Worm (Caenorhabditis elegans) whole organism, late embryonic: ENCODE results near the gene C33F10.4.

Experiments used
- C08G9.2 ChIP-seq: sonication (generic microtip); optimal IDR thresholded peaks from 2 replicates; lab custom pipeline; 2016; ENCODE audit warnings: mild to moderate bottlenecking, missing genetic modification characterization, moderate library complexity, missing compliant biosample characterization
- C38D4.7 ChIP-seq: fragments of 200-800 bp; sonication (Bioruptor generic); optimal IDR thresholded peaks from 2 replicates; lab custom pipeline; 2018; ENCODE audit warnings: mild to moderate bottlenecking, missing genetic modification characterization, moderate library complexity, missing compliant biosample characterization
- K02D7.2 ChIP-seq: sonication (generic microtip); optimal IDR thresholded peaks from 2 replicates; lab custom pipeline; 2017; ENCODE audit warnings: mild to moderate bottlenecking, missing genetic modification characterization, missing compliant biosample characterization
- K09A11.1 ChIP-seq: sonication (generic microtip); optimal IDR thresholded peaks from 2 replicates; lab custom pipeline; 2017; ENCODE audit warnings: antibody characterized with exemption, mild to moderate bottlenecking, missing genetic modification characterization, missing compliant biosample characterization; ENCODE audit not compliant: insufficient read depth
- T23F11.4 ChIP-seq: fragments of 200-800 bp; sonication (Bioruptor generic); optimal IDR thresholded peaks from 2 replicates; lab custom pipeline; 2018; ENCODE audit warnings: mild to moderate bottlenecking, missing genetic modification characterization, missing compliant biosample characterization
- ahr-1 ChIP-seq: sonication (generic microtip); optimal IDR thresholded peaks from 2 replicates; lab custom pipeline; 2016; ENCODE audit warnings: missing genetic modification characterization, missing compliant biosample characterization
- ceh-19 ChIP-seq: fragments of 200-800 bp; sonication (Bioruptor generic); optimal IDR thresholded peaks from 2 replicates; lab custom pipeline; 2018; ENCODE audit warnings: mild to moderate bottlenecking, missing genetic modification characterization, missing compliant biosample characterization
- ceh-2 ChIP-seq: sonication (generic microtip); optimal IDR thresholded peaks from 2 replicates; lab custom pipeline; 2016; ENCODE audit warnings: missing genotype, missing genetic modification characterization, missing compliant biosample characterization
- ceh-22 ChIP-seq: sonication (generic microtip); optimal IDR thresholded peaks from 2 replicates; lab custom pipeline; 2017; ENCODE audit warnings: missing biosample characterization, missing genetic modification characterization
- ceh-31 ChIP-seq: sonication (generic microtip); optimal IDR thresholded peaks from 2 replicates; lab custom pipeline; 2016; ENCODE audit warnings: missing genetic modification characterization, missing compliant biosample characterization
- ceh-45 ChIP-seq: fragments of 200-800 bp; sonication (Bioruptor generic); IDR thresholded peaks from 2 replicates; pipeline ENCODE4 v1.3.6; 2022; ENCODE audit warnings: missing genetic modification reagents, missing genetic modification characterization, missing compliant biosample characterization
- ceh-48 ChIP-seq: sonication (generic microtip); optimal IDR thresholded peaks from 2 replicates; lab custom pipeline; 2016; ENCODE audit warnings: missing genetic modification characterization, inconsistent platforms, missing compliant biosample characterization
- ceh-9 ChIP-seq: sonication (generic microtip); optimal IDR thresholded peaks from 2 replicates; lab custom pipeline; 2016; ENCODE audit warnings: mild to moderate bottlenecking, missing genetic modification characterization, inconsistent platforms, missing compliant biosample characterization
- che-1 ChIP-seq: sonication (generic microtip); optimal IDR thresholded peaks from 2 replicates; lab custom pipeline; 2016; ENCODE audit warnings: mild to moderate bottlenecking, missing genetic modification characterization, missing compliant biosample characterization
- elt-2 ChIP-seq: sonication (generic microtip); optimal IDR thresholded peaks from 2 replicates; lab custom pipeline; 2016; ENCODE audit warnings: missing genetic modification reagents, missing genetic modification characterization, missing compliant biosample characterization
- eyg-1 ChIP-seq: sonication (generic microtip); optimal IDR thresholded peaks from 2 replicates; lab custom pipeline; 2016; ENCODE audit warnings: missing genotype, missing genetic modification characterization, missing compliant biosample characterization
- fax-1 ChIP-seq: sonication (generic microtip); optimal IDR thresholded peaks from 2 replicates; lab custom pipeline; 2016; ENCODE audit warnings: missing genotype, missing genetic modification characterization, missing compliant biosample characterization
- fkh-6 ChIP-seq: sonication (generic microtip); optimal IDR thresholded peaks from 2 replicates; lab custom pipeline; 2016; ENCODE audit warnings: missing genetic modification characterization, missing compliant biosample characterization
- gmeb-2 ChIP-seq: sonication (generic microtip); optimal IDR thresholded peaks from 2 replicates; lab custom pipeline; 2016; ENCODE audit warnings: missing genetic modification characterization, inconsistent platforms, missing compliant biosample characterization
- hlh-30 ChIP-seq: sonication (generic microtip); optimal IDR thresholded peaks from 2 replicates; lab custom pipeline; 2017; ENCODE audit warnings: antibody characterized with exemption, missing genetic modification characterization, missing compliant biosample characterization; ENCODE audit not compliant: insufficient read depth
- hlh-6 ChIP-seq: sonication (generic microtip); optimal IDR thresholded peaks from 2 replicates; lab custom pipeline; 2016; ENCODE audit warnings: missing genotype, missing genetic modification characterization, missing compliant biosample characterization
- lin-11 ChIP-seq: fragments of 200-800 bp; sonication (Bioruptor generic); optimal IDR thresholded peaks from 2 replicates; lab custom pipeline; 2018; ENCODE audit warnings: mild to moderate bottlenecking, missing genetic modification characterization, missing compliant biosample characterization
- madf-2 ChIP-seq: sonication (generic microtip); optimal IDR thresholded peaks from 2 replicates; lab custom pipeline; 2017; ENCODE audit warnings: missing genetic modification characterization, missing compliant biosample characterization
- nhr-232 ChIP-seq: sonication (generic microtip); optimal IDR thresholded peaks from 2 replicates; lab custom pipeline; 2016; ENCODE audit warnings: missing genetic modification characterization, missing compliant biosample characterization
- pag-3 ChIP-seq: sonication (generic microtip); optimal IDR thresholded peaks from 2 replicates; lab custom pipeline; 2016; ENCODE audit warnings: missing compliant biosample characterization, missing genetic modification characterization, borderline replicate concordance
- pat-9 ChIP-seq: fragments of 200-800 bp; sonication (Bioruptor generic); optimal IDR thresholded peaks from 2 replicates; lab custom pipeline; 2018; ENCODE audit warnings: mild to moderate bottlenecking, missing genetic modification characterization, moderate library complexity, missing compliant biosample characterization
- pax-1 ChIP-seq: fragments of 150-350 bp; optimal IDR thresholded peaks from 2 replicates; lab custom pipeline; 2014; ENCODE audit warnings: missing biosample characterization, missing genetic modification characterization
- sox-2 ChIP-seq: fragments of 200-800 bp; sonication (Bioruptor generic); IDR thresholded peaks from 2 replicates; pipeline ENCODE4 v1.3.6; 2022; ENCODE audit warnings: missing genetic modification reagents, missing genetic modification characterization, missing compliant biosample characterization
- tbx-2 ChIP-seq: sonication (generic microtip); optimal IDR thresholded peaks from 2 replicates; lab custom pipeline; 2016; ENCODE audit warnings: missing genetic modification characterization, missing compliant biosample characterization
- unc-42 ChIP-seq: sonication (generic microtip); optimal IDR thresholded peaks from 2 replicates; lab custom pipeline; 2016; ENCODE audit warnings: missing genotype, missing genetic modification characterization, missing compliant biosample characterization
- unc-55 ChIP-seq: sonication (generic microtip); optimal IDR thresholded peaks from 2 replicates; lab custom pipeline; 2017; ENCODE audit warnings: missing biosample characterization, missing genetic modification reagents, missing genetic modification characterization
- ztf-16 ChIP-seq: sonication (generic microtip); optimal IDR thresholded peaks from 2 replicates; lab custom pipeline; 2017; ENCODE audit warnings: missing genetic modification characterization, missing compliant biosample characterization

Gene C33F10.4

DNA sequence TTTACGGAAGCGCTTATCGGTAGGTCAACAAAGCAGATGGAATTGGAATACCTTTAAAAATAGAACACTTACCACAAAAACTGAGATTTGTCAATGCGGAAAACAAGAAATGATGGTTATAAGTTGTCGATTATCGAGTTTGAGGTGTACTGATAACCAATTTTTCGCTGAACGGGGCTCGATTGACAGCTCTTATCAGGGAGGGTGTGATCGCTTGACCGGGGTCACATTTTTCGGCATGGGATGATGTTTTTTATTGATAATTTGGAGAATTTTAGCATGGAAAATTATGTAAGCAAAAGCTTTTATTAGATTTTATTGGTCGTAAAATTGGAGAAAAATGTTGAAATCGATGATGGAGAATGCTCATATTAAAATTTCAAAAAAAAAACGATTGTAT lies 25.7 kb upstream of the C33F10.4 start:
- no peak for TF ChIP-seq fkh-6
- no peak for TF ChIP-seq madf-2
- peak; percentile 97 for TF ChIP-seq elt-2 (tag; lab: Kevin White, UChicago)
- no peak for TF ChIP-seq lin-11 (tag; lab: Kevin White, UChicago)

DNA sequence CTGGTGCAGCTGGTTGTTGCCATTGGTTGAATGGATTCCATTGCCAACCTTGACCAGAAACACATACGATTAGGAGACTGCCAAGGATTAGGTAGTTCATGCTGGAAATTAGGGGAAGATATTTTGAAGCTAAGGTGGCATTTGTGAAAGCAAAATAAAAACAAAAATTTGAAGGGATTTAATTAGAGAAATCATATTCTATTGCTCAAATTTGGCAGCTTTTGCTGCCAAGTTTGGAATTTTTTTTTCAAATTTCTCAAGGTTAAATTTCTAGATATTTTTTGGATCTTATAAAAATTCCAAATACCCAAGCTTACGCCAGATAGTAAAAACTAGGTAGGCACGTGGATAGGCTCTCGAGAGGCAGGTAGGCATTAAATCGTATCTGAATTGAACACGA lies 24.3 kb upstream of the C33F10.4 start, which contains the start of gene F26G1.5:
TSS of gene F26G1.5 (minus strand) at position 101 of the 400 bp plus-strand sequence.
- no peak for TF ChIP-seq lin-11 (tag; lab: Kevin White, UChicago)
- TF ChIP-seq che-1 (tag; lab: Kevin White, UChicago), result no peak
- no peak for TF ChIP-seq C08G9.2
- no peak for TF ChIP-seq pat-9
- no peak for TF ChIP-seq ceh-9 (tag; lab: Kevin White, UChicago)
- no peak for TF ChIP-seq hlh-6 (tag; lab: Kevin White, UChicago)
- TF ChIP-seq ceh-19, result no peak
- no peak for TF ChIP-seq T23F11.4 (GFP tag; lab: Kevin White, UChicago)
- TF ChIP-seq K02D7.2 (tag; lab: Kevin White, UChicago), result no peak
- no peak for TF ChIP-seq ceh-45 (GFP tag; lab: Robert Waterston, UW)
- TF ChIP-seq unc-42 (tag; lab: Kevin White, UChicago), result no peak
- no peak for TF ChIP-seq nhr-232
- no peak for TF ChIP-seq elt-2 (tag; lab: Kevin White, UChicago)
- TF ChIP-seq K09A11.1 (tag; lab: Kevin White, UChicago), result no peak

DNA sequence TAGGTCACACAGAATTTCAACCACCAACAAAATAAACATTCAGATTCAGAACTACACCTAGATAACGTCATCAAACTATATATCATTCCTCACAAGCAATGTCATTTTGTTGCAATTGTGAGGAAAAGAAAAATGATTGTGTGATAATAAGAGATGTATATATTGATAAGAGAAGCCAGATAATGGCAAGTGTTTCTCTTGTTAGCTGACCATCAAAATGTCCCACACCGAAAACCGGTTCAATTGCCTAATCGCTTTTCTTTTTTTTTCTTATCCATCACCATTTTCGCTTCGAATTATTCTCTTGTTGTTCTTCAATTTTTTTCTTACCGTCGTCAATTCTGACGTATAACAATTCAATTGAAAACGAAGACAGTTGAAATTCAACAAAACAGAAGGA lies 23.1 kb upstream of the C33F10.4 start:
- TF ChIP-seq ceh-48 (tag; lab: Kevin White, UChicago) (no peak), elt-2 (tag; lab: Kevin White, UChicago) (peak; percentile 13)

DNA sequence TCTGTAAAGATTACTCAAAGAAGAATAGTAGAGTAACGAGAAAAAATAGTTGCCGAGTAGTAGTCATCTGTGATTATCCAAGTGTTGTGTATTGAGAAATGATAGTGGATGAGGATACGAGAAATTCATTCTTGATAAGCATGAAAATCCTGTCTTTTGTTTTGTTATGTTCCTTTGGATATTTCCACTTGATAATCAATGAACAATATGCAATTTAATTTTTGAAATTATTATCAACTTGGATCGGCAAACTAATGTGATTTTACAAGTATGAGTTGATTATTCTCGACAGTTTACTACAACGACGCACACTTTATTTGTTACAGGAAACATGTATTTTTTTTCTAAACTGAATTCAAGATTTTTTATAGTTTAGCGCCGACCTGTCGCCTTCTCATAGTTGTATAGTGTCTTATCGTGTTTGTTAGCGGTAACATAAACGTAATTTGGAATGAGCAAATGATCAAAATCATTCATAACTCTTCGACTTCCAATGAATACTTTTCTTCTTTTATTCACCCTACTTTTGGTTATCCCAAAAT lies 21.6 kb upstream of the C33F10.4 start, which contains the start of the genes F26G1.9 and F26G1.10:
TSS of gene F26G1.9 (minus strand) at position 101 of the 542 bp plus-strand sequence.
TSS of gene F26G1.10 (plus strand) at position 492 of the 542 bp plus-strand sequence.
- TF ChIP-seq fkh-6, result no peak
- no peak for TF ChIP-seq ceh-22 (tag; lab: Kevin White, UChicago)
- no peak for TF ChIP-seq sox-2 (GFP tag; lab: Robert Waterston, UW)
- no peak for TF ChIP-seq ahr-1 (tag; lab: Kevin White, UChicago)
- no peak for TF ChIP-seq hlh-30 (tag; lab: Kevin White, UChicago)
- no peak for TF ChIP-seq C38D4.7 (GFP tag; lab: Kevin White, UChicago)
- no peak for TF ChIP-seq gmeb-2 (tag; lab: Kevin White, UChicago)

DNA sequence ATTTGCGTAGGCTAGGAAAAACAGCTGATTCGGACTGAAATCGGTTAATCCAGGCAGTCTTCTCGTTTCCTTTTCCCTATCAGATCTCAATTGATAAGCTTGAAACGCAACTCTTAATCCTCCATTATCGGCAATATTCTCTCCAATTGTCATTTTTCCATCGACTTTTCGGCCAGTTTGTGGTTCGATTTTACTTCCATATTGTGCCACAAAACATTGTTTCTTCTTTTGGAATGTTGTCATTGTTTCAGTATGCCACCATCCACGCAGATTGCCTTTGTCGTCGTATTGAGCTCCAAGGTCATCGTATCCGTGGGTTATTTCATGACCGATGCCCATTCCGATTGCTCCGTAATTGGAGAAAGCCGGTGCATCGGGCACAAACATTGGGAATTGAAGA lies 19.8 kb upstream of the C33F10.4 start:
- TF ChIP-seq tbx-2 (tag; lab: Kevin White, UChicago) (no peak), fax-1 (tag; lab: Kevin White, UChicago) (no peak), ceh-31 (tag; lab: Kevin White, UChicago) (no peak), ztf-16 (tag; lab: Kevin White, UChicago) (no peak), sox-2 (GFP tag; lab: Robert Waterston, UW) (no peak), ceh-48 (tag; lab: Kevin White, UChicago) (no peak), che-1 (tag; lab: Kevin White, UChicago) (no peak)

DNA sequence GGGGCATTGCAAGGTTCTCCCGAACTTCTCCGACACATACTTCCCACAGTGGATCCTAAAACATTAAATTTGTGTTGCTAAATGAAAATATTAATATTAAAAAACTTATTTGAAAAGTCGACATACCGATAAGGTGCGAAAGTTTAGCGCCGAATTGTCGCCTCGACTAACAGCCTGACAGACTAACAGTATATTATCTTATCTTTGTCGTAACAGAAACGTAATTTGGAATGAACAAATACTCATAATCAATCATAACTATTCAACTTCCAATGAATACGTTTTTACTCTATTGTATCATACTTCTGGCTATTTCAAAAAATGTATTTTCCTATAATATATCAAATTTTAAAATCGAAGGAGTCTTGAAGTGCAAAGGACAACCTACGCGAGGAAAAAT lies 18.6 kb upstream of the C33F10.4 start, which contains the start of gene F26G1.11:
TSS of gene F26G1.11 (plus strand) at position 205 of the 400 bp plus-strand sequence.
- TF ChIP-seq fax-1 (tag; lab: Kevin White, UChicago) (no peak), elt-2 (tag; lab: Kevin White, UChicago) (peak; percentile 68)

- TF ChIP-seq K09A11.1 (tag; lab: Kevin White, UChicago), result no peak
- no peak for TF ChIP-seq unc-42 (tag; lab: Kevin White, UChicago)
- no peak for TF ChIP-seq pag-3 (tag; lab: Kevin White, UChicago)
- no peak for TF ChIP-seq ceh-2 (tag; lab: Kevin White, UChicago)
- TF ChIP-seq hlh-6 (tag; lab: Kevin White, UChicago), result no peak
- TF ChIP-seq C08G9.2, result no peak
- no peak for TF ChIP-seq pax-1 (tag; lab: Kevin White, UChicago)
- TF ChIP-seq eyg-1 (tag; lab: Kevin White, UChicago), result no peak
- no peak for TF ChIP-seq ceh-19
- no peak for TF ChIP-seq unc-55 (GFP tag; lab: Kevin White, UChicago)
- TF ChIP-seq ahr-1 (tag; lab: Kevin White, UChicago), result no peak
- TF ChIP-seq elt-2 (tag; lab: Kevin White, UChicago), result no peak
- no peak for TF ChIP-seq ceh-45 (GFP tag; lab: Robert Waterston, UW)
These were observed 15.8 kb upstream of the C33F10.4 start for ce11 chrII:4779753-4780152.
